Worm (Caenorhabditis elegans): ENCODE results near the gene ZK1290.13.

ZK1290.13 gene

ce11 chrII:7548044-7548443 lies 13.2 kb downstream of the ZK1290.13 start, which contains the start of gene fbxa-224:
Gene fbxa-224 (minus strand): TSS chrII:7548144.
- TF ChIP-seq ceh-43 (GFP tag; optimal IDR thresholded peaks at IDR 0.05) = no peak
- TF ChIP-seq lin-13 (tag; optimal IDR thresholded peaks at IDR 0.05) = no peak
- no peak for TF ChIP-seq flh-1 (GFP tag; optimal IDR thresholded peaks at IDR 0.05)
- TF ChIP-seq blmp-1 (tag; optimal IDR thresholded peaks at IDR 0.05) = no peak

ce11 chrII:7549035-7549434 lies 14.2 kb downstream of the ZK1290.13 start, which contains the start of gene tph-1:
Gene tph-1 (plus strand): TSS chrII:7549335.
- TF ChIP-seq nhr-12 (tag; optimal IDR thresholded peaks at IDR 0.05) = no peak
- no peak for TF ChIP-seq lsy-2 (tag; optimal IDR thresholded peaks at IDR 0.05)
- no peak for TF ChIP-seq elt-1 (tag; optimal IDR thresholded peaks at IDR 0.05; ENCODE audit: borderline replicate concordance, insufficient read depth)
- no peak for TF ChIP-seq nhr-2 (tag; optimal IDR thresholded peaks at IDR 0.05)
- TF ChIP-seq flh-1 (GFP tag; optimal IDR thresholded peaks at IDR 0.05) = no peak
- TF ChIP-seq mls-2 (tag; optimal IDR thresholded peaks at IDR 0.05) = no peak
- TF ChIP-seq nhr-28 (tag; optimal IDR thresholded peaks at IDR 0.05) = no peak

- TF ChIP-seq unc-39 (tag; optimal IDR thresholded peaks at IDR 0.05) (no peak), tbx-8 (GFP tag; optimal IDR thresholded peaks at IDR 0.05) (no peak), zip-8 (tag; optimal IDR thresholded peaks at IDR 0.05) (no peak), ztf-11 (tag; optimal IDR thresholded peaks at IDR 0.05) (no peak), lin-13 (tag; optimal IDR thresholded peaks at IDR 0.05) (no peak), hlh-1 (tag; optimal IDR thresholded peaks at IDR 0.05) (no peak), mep-1 (tag; optimal IDR thresholded peaks at IDR 0.05) (no peak)
Measured at ce11 chrII:7553806-7554205, 19.0 kb downstream of the ZK1290.13 start, which contains the start of gene ZK1290.10. Gene ZK1290.10 (minus strand): TSS chrII:7553906.

ce11 chrII:7554716-7555247 lies 20.0 kb downstream of the ZK1290.13 start:
- no peak for TF ChIP-seq mls-2 (tag; optimal IDR thresholded peaks at IDR 0.05)
- TF ChIP-seq drap-1 (GFP tag; optimal IDR thresholded peaks at IDR 0.05) = no peak
- no peak for TF ChIP-seq unc-120 (tag; optimal IDR thresholded peaks at IDR 0.05; ENCODE audit: poor library complexity, severe bottlenecking)
- no peak for TF ChIP-seq ztf-11 (tag; optimal IDR thresholded peaks at IDR 0.05)
- TF ChIP-seq sem-2 (GFP tag; optimal IDR thresholded peaks at IDR 0.05) = no peak
- TF ChIP-seq ceh-43 (GFP tag; optimal IDR thresholded peaks at IDR 0.05) = no peak
- TF ChIP-seq elt-1 (tag; optimal IDR thresholded peaks at IDR 0.05; ENCODE audit: borderline replicate concordance, insufficient read depth) = no peak
- TF ChIP-seq lin-32 (GFP tag; optimal IDR thresholded peaks at IDR 0.05) = no peak
- no peak for TF ChIP-seq ceh-39 (tag; optimal IDR thresholded peaks at IDR 0.05)
- no peak for TF ChIP-seq elt-3 (tag; optimal IDR thresholded peaks at IDR 0.05)
- TF ChIP-seq hlh-1 (tag; optimal IDR thresholded peaks at IDR 0.05) = no peak

ce11 chrII:7555454-7555853 lies 20.6 kb downstream of the ZK1290.13 start, which contains the start of gene ZK1290.14:
Gene ZK1290.14 (minus strand): TSS chrII:7555592.
- TF ChIP-seq zip-8 (tag; optimal IDR thresholded peaks at IDR 0.05) = no peak
- no peak for TF ChIP-seq unc-120 (tag; optimal IDR thresholded peaks at IDR 0.05; ENCODE audit: poor library complexity, severe bottlenecking)
- no peak for TF ChIP-seq elt-1 (tag; optimal IDR thresholded peaks at IDR 0.05; ENCODE audit: borderline replicate concordance, insufficient read depth)
- TF ChIP-seq mab-5 (tag; optimal IDR thresholded peaks at IDR 0.05) = no peak

- TF ChIP-seq flh-1 (GFP tag; optimal IDR thresholded peaks at IDR 0.05) = no peak
- TF ChIP-seq sem-2 (GFP tag; optimal IDR thresholded peaks at IDR 0.05) = no peak
- TF ChIP-seq zip-8 (tag; optimal IDR thresholded peaks at IDR 0.05) = no peak
- TF ChIP-seq unc-120 (tag; optimal IDR thresholded peaks at IDR 0.05; ENCODE audit: poor library complexity, severe bottlenecking) = no peak
- TF ChIP-seq ztf-11 (tag; optimal IDR thresholded peaks at IDR 0.05) = no peak
- no peak for TF ChIP-seq unc-62 (GFP tag; optimal IDR thresholded peaks at IDR 0.05)
- TF ChIP-seq nhr-237 (tag; optimal IDR thresholded peaks at IDR 0.05) = no peak
- no peak for TF ChIP-seq lsy-2 (tag; optimal IDR thresholded peaks at IDR 0.05)
- no peak for TF ChIP-seq mab-5 (tag; optimal IDR thresholded peaks at IDR 0.05)
- TF ChIP-seq ceh-43 (GFP tag; optimal IDR thresholded peaks at IDR 0.05) = no peak
- no peak for TF ChIP-seq nhr-28 (tag; optimal IDR thresholded peaks at IDR 0.05)
- TF ChIP-seq tbx-8 (GFP tag; optimal IDR thresholded peaks at IDR 0.05) = no peak
Measured at ce11 chrII:7557981-7558380, 23.2 kb downstream of the ZK1290.13 start.

ce11 chrII:7558864-7559263 lies 24.1 kb downstream of the ZK1290.13 start:
- TF ChIP-seq nhr-237 (tag; optimal IDR thresholded peaks at IDR 0.05) (no peak), sem-2 (GFP tag; optimal IDR thresholded peaks at IDR 0.05) (no peak)

All from whole organism, mixed stage, embryonic.